Worm (Caenorhabditis elegans) whole organism, L3 larva: ENCODE data around the gene F53B1.3.

Source experiments
- ceh-16 ChIP-seq: sonication (generic microtip); optimal IDR thresholded peaks from 2 replicates; lab custom pipeline; 2017; ENCODE audit warnings: missing biosample characterization, missing genetic modification characterization
- ceh-82 ChIP-seq: fragments of 150-350 bp; optimal IDR thresholded peaks from 2 replicates; lab custom pipeline; 2014; ENCODE audit warnings: missing biosample characterization, missing genetic modification characterization
- egl-5 ChIP-seq: fragments of 150-350 bp; optimal IDR thresholded peaks from 2 replicates; lab custom pipeline; 2017; ENCODE audit warnings: missing biosample characterization, missing genetic modification reagents, missing genetic modification characterization, inconsistent platforms
- elt-1 ChIP-seq: fragments of 150-350 bp; optimal IDR thresholded peaks from 2 replicates; lab custom pipeline; 2014; ENCODE audit warnings: missing biosample characterization, missing genetic modification characterization
- nhr-11 ChIP-seq: fragments of 150-350 bp; optimal IDR thresholded peaks from 2 replicates; lab custom pipeline; 2014; ENCODE audit warnings: missing biosample characterization, missing genetic modification characterization
- nhr-23 ChIP-seq: fragments of 150-350 bp; optimal IDR thresholded peaks from 2 replicates; lab custom pipeline; 2014; ENCODE audit warnings: missing biosample characterization, missing genetic modification reagents, missing genetic modification characterization
- nhr-25 ChIP-seq: sonication (generic microtip); optimal IDR thresholded peaks from 2 replicates; lab custom pipeline; 2017; ENCODE audit warnings: missing biosample characterization, missing genetic modification characterization
- snpc-4 ChIP-seq: fragments of 150-350 bp; optimal IDR thresholded peaks from 2 replicates; lab custom pipeline; 2014; ENCODE audit warnings: missing biosample characterization, missing genetic modification characterization
- unc-62 ChIP-seq: fragments of 150-350 bp; sonication (generic microtip); optimal IDR thresholded peaks from 4 replicates; lab custom pipeline; 2014; ENCODE audit warnings: missing biosample characterization, missing genetic modification reagents, missing genetic modification characterization
- zag-1 ChIP-seq: fragments of 150-350 bp; optimal IDR thresholded peaks from 2 replicates; lab custom pipeline; 2014; ENCODE audit warnings: missing biosample characterization, missing genetic modification characterization
- ztf-11 ChIP-seq: fragments of 150-350 bp; optimal IDR thresholded peaks from 2 replicates; lab custom pipeline; 2014; ENCODE audit warnings: missing biosample characterization, missing genetic modification characterization
- ztf-4 ChIP-seq: fragments of 150-350 bp; optimal IDR thresholded peaks from 2 replicates; lab custom pipeline; 2014; ENCODE audit warnings: missing biosample characterization, missing genetic modification characterization

DNA sequence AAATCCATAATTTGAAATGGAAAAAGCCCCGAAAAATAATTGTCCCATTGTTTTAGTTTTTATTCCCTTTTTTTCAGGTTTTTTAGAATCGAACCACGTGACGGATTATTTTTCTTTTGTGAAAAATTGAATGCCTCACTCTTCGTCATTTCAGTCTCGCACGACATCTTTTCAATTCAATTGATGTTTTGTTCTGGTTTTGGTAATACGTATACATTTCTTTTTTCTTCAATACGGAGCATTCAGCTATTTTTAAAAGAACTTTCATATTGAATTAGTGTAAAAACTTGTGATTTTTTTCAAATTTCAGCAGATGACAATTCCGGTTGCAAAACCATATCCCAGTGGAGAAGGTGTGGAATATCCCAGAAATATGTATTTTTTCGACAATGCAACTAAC lies 40.7 kb upstream of the F53B1.3 start, which contains the start of gene F49H12.7:
- no peak for TF ChIP-seq ceh-82 (tag; lab: Kevin White, UChicago)
- no peak for TF ChIP-seq snpc-4 (tag; lab: Kevin White, UChicago)
- no peak for TF ChIP-seq ztf-11 (tag; lab: Kevin White, UChicago)
- no peak for TF ChIP-seq zag-1 (tag; lab: Kevin White, UChicago)
- no peak for TF ChIP-seq egl-5
- no peak for TF ChIP-seq elt-1 (tag; lab: Kevin White, UChicago)
- no peak for TF ChIP-seq unc-62 (GFP tag; lab: Kevin White, UChicago)
- no peak for TF ChIP-seq nhr-23 (tag; lab: Kevin White, UChicago)
- TF ChIP-seq nhr-25 (tag; lab: Kevin White, UChicago) = no peak
- TF ChIP-seq ceh-16 (tag; lab: Kevin White, UChicago) = no peak
- no peak for TF ChIP-seq nhr-11 (tag; lab: Kevin White, UChicago)
- TF ChIP-seq ztf-4 (tag; lab: Kevin White, UChicago) = no peak
